Worm (Caenorhabditis elegans): ENCODE measurements around the gene F59B2.8.

Gene F59B2.8

DNA sequence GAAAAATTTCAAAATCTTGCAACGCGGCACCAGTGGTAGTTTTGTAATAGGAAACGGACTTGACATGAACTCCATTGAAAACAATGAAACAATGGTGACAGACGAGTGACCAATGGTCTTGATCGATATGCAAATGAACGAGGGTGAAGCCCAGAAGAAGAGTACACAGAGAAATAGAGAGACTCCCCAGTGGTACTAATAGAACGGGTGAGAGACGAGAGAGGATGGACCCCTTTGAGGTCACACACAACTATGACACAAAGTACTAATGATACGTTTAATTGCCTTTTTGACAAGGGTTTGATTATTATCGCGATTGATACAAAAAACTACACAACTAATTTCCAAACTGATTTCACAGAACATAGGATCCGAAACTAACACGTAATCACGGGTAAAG lies at the start of gene F59B2.8:
Gene F59B2.8 (minus strand): TSS at position 151 of the 400 bp plus-strand sequence.
- TF ChIP-seq W03F9.2 (tag; optimal IDR thresholded peaks at IDR 0.05) (no peak), him-1 (tag; optimal IDR thresholded peaks at IDR 0.05) (no peak), dao-5 (tag; optimal IDR thresholded peaks at IDR 0.05) (no peak)

DNA sequence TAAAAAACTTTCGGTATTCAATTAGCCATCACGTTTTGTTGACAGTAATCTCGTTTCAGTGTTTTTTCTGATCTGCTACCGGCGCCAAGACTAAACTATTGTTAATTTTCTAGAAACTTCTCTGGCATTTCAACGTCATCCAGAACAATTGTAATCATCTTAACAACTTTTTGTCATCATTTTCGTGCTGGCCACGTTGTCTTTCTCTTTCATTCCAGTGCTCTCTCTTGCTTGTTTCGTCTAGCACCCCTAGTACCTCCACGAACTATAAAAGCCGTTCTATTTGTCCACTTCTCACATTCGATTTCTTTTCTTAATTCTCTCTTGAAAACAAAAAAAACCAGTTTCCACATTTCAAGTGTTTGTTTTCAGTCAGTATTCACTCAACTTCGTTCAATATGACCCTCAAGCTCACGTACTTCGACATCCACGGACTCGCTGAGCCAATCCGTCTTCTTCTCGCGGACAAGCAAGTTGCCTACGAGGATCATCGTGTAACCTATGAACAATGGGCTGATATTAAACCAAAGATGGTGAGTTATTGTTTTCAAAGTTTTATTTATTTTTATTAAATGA lies 49.0 kb upstream of the F59B2.8 start, which contains the start of gene gst-1:
Gene gst-1 (plus strand): TSS at position 373 of the 576 bp plus-strand sequence.
- peak; percentile 38 for TF ChIP-seq W03F9.2 (tag; optimal IDR thresholded peaks at IDR 0.05)
- TF ChIP-seq dao-5 (tag; optimal IDR thresholded peaks at IDR 0.05) = no peak

- no peak for TF ChIP-seq him-1 (tag; optimal IDR thresholded peaks at IDR 0.05)
- no peak for TF ChIP-seq dao-5 (tag; optimal IDR thresholded peaks at IDR 0.05)
- TF ChIP-seq W03F9.2 (tag; optimal IDR thresholded peaks at IDR 0.05) = peak; percentile 14
Observed at ce11 chrIII:9054414-9055147, 44.6 kb upstream of the F59B2.8 start, which contains the start of gene cls-2. TSS of gene cls-2 (plus strand) at chrIII:9055048.

- TF ChIP-seq W03F9.2 (tag; optimal IDR thresholded peaks at IDR 0.05) (peak; percentile 77), dao-5 (tag; optimal IDR thresholded peaks at IDR 0.05) (no peak), him-1 (tag; optimal IDR thresholded peaks at IDR 0.05) (peak; percentile 71)
Observed at ce11 chrIII:9053740-9054252, 43.8 kb upstream of the F59B2.8 start, which contains the start of gene R107.5. TSS of gene R107.5 (minus strand) at chrIII:9053790.

DNA sequence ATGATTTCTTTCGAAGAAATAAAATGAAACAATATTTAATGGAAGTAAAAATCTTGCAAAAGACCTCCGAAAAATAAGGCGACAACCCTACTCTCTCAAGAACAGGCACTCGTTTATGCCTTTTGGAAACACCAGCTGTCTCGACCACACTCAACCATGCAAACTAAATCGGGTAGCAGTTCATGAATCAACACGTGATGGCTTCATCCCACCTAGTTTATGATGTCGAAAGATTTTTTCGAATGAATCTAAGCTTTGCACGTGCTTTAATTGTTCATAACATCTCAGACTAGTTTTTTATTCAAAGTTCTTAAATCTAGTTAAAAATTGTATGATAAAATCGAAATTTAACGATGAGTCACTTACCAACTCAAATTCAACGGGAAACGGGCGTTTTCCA lies 43.3 kb upstream of the F59B2.8 start:
- TF ChIP-seq dao-5 (tag; optimal IDR thresholded peaks at IDR 0.05) (no peak), him-1 (tag; optimal IDR thresholded peaks at IDR 0.05) (no peak), W03F9.2 (tag; optimal IDR thresholded peaks at IDR 0.05) (no peak)

ce11 chrIII:9052371-9052978 lies 42.5 kb upstream of the F59B2.8 start:
- no peak for TF ChIP-seq him-1 (tag; optimal IDR thresholded peaks at IDR 0.05)
- no peak for TF ChIP-seq dao-5 (tag; optimal IDR thresholded peaks at IDR 0.05)
- no peak for TF ChIP-seq W03F9.2 (tag; optimal IDR thresholded peaks at IDR 0.05)

DNA sequence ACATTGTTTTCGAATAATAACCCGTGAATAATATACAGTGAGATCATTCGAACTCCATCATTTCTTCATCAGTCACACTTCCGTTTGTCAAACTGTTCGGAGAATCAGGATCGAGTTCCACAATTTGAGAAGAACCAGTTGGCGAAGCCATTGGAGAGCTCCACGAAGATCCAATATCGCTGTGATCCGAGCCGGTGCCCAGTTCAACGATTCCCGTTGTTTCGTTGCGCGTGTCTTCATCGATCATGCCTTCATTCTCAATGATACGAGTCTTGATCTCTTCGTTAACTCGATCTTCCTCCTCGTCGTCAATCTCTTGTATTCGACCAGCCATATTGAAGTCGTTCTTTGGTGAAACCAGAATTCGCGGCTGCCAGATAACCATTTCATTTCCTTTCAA lies 41.7 kb upstream of the F59B2.8 start:
- TF ChIP-seq dao-5 (tag; optimal IDR thresholded peaks at IDR 0.05) = no peak
- no peak for TF ChIP-seq him-1 (tag; optimal IDR thresholded peaks at IDR 0.05)
- TF ChIP-seq W03F9.2 (tag; optimal IDR thresholded peaks at IDR 0.05) = no peak

- peak; percentile 87 for TF ChIP-seq W03F9.2 (tag; optimal IDR thresholded peaks at IDR 0.05)
- TF ChIP-seq dao-5 (tag; optimal IDR thresholded peaks at IDR 0.05) = no peak
Observed at ce11 chrIII:9051119-9051597, 41.2 kb upstream of the F59B2.8 start.

DNA sequence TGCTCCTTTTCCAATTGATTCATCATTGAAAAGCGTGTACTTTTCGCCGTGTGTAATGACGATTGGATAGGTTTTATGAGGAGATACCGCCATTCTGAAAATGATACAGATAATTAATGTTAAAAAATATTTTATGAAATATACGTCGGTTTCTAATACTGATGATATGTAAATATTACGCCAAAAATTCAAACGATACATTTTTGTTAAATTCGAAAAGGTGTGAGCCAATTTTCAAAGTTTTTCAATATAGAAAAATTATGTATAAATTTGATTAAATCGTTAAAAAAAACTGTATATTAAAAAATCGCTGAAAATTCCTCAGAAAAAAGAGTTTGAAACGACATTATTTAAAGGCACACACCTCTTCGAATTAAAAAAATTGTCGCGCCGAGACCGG lies 40.6 kb upstream of the F59B2.8 start, which contains the start of gene ikke-1:
Gene ikke-1 (minus strand): TSS at position 101 of the 400 bp plus-strand sequence.
- no peak for TF ChIP-seq dao-5 (tag; optimal IDR thresholded peaks at IDR 0.05)
- no peak for TF ChIP-seq W03F9.2 (tag; optimal IDR thresholded peaks at IDR 0.05)
- TF ChIP-seq him-1 (tag; optimal IDR thresholded peaks at IDR 0.05) = no peak

DNA sequence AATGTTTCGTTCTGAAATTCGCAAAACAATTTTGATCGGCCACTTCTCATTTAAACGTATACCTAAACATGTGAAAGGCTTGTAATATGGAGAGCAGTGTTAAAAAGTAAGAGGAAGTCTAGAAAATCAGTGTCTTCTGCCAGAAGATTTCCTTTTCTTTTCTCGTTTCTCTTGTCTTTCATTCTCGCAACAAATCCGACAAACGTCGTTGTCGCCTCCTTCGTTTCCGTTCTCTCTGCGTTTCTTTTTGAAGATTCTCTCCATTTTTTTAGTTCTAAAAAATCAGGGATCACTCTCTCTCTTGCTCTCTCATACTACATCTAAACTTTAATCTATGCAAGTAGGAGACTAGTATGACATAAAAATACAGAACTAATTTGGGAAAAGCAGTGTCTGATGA lies 37.3 kb upstream of the F59B2.8 start:
- no peak for TF ChIP-seq him-1 (tag; optimal IDR thresholded peaks at IDR 0.05)
- no peak for TF ChIP-seq W03F9.2 (tag; optimal IDR thresholded peaks at IDR 0.05)
- no peak for TF ChIP-seq dao-5 (tag; optimal IDR thresholded peaks at IDR 0.05)

DNA sequence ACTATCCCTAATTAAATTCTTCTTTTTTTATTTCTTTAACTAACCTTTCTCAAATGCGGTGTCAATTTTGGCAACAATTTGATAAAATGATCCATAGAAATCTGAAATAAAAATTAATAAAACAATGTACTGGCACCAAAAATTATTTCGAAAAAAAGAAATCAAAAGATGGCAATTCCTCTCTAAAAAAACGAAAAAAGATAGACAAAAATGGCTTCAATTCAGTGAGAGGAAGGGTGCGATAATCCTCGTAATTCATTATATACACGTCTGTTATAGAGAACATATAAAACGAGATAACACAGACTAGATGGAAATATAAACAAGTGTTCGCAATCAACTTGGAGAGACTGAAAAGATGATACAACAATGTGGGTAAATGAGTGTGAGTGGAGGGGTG lies 35.8 kb upstream of the F59B2.8 start, which contains the start of gene R107.2:
Gene R107.2 (minus strand): TSS at position 101 of the 400 bp plus-strand sequence.
- TF ChIP-seq W03F9.2 (tag; optimal IDR thresholded peaks at IDR 0.05) (no peak), dao-5 (tag; optimal IDR thresholded peaks at IDR 0.05) (no peak), him-1 (tag; optimal IDR thresholded peaks at IDR 0.05) (no peak)

ce11 chrIII:9043200-9043599 lies 33.2 kb upstream of the F59B2.8 start, which contains the start of gene nac-2:
TSS of gene nac-2 (minus strand) at chrIII:9043300.
- TF ChIP-seq him-1 (tag; optimal IDR thresholded peaks at IDR 0.05) (no peak), dao-5 (tag; optimal IDR thresholded peaks at IDR 0.05) (no peak), W03F9.2 (tag; optimal IDR thresholded peaks at IDR 0.05) (no peak)

- TF ChIP-seq dao-5 (tag; optimal IDR thresholded peaks at IDR 0.05) (no peak), W03F9.2 (tag; optimal IDR thresholded peaks at IDR 0.05) (no peak)
Observed at ce11 chrIII:9037658-9038057, 27.7 kb upstream of the F59B2.8 start, which contains the start of gene R107.9. TSS of gene R107.9 (plus strand) at chrIII:9037958.

All from whole organism, L4/young adult.